Worm (Caenorhabditis elegans): Measurements from ENCODE around the gene cyp-34A1.

- TF ChIP-seq bed-3 (GFP tag; optimal IDR thresholded peaks at IDR 0.05), result no peak
- TF ChIP-seq lin-32 (GFP tag; optimal IDR thresholded peaks at IDR 0.05), result no peak
- TF ChIP-seq ham-2 (GFP tag; optimal IDR thresholded peaks at IDR 0.05), result no peak
- TF ChIP-seq nhr-28 (tag; optimal IDR thresholded peaks at IDR 0.05), result no peak
- TF ChIP-seq blmp-1 (tag; optimal IDR thresholded peaks at IDR 0.05), result no peak
- TF ChIP-seq unc-62 (GFP tag; optimal IDR thresholded peaks at IDR 0.05), result no peak
Measured at ce11 chrV:15235661-15236060, 52.1 kb downstream of the cyp-34A1 start, which contains the start of gene nhr-164.
